Fruit fly (Drosophila melanogaster) whole organism, pupa: ENCODE data around the gene Pgls.
A peak's percentile ranks its signal among the peaks of the same experiment; 100 is the strongest.

ENCODE experiments used
- CG10348 ChIP-seq: fragments of 200-800 bp; sonication (Bioruptor generic); IDR thresholded peaks from 2 replicates; pipeline ENCODE4 v1.3.6; 2022; ENCODE audit warnings: missing biosample characterization, missing genetic modification characterization
- CG12605 ChIP-seq: fragments of 200-800 bp; sonication (Bioruptor generic); IDR thresholded peaks from 2 replicates; pipeline ENCODE4 v1.3.6; 2022; ENCODE audit warnings: missing biosample characterization, missing genetic modification characterization
- CG13204 ChIP-seq: fragments of 200-800 bp; sonication (Bioruptor generic); optimal IDR thresholded peaks from 2 replicates; lab custom pipeline; 2018; ENCODE audit warnings: missing biosample characterization, mild to moderate bottlenecking, missing genetic modification characterization, moderate library complexity
- CG14655 ChIP-seq: fragments of 200-800 bp; sonication (Bioruptor generic); optimal IDR thresholded peaks from 3 replicates; lab custom pipeline; 2017; ENCODE audit warnings: mild to moderate bottlenecking, missing biosample characterization, missing genetic modification reagents, missing genetic modification characterization
- CG15710 ChIP-seq: fragments of 200-800 bp; sonication (Bioruptor generic); optimal IDR thresholded peaks from 2 replicates; lab custom pipeline; 2018; ENCODE audit warnings: missing biosample characterization, mild to moderate bottlenecking, missing genetic modification characterization, moderate library complexity
- CG17806 ChIP-seq: fragments of 200-800 bp; sonication (Bioruptor generic); optimal IDR thresholded peaks from 2 replicates; lab custom pipeline; 2018; ENCODE audit warnings: missing biosample characterization, mild to moderate bottlenecking, missing genetic modification characterization, moderate library complexity
- CG32121 ChIP-seq: fragments of 200-800 bp; sonication (Bioruptor generic); IDR thresholded peaks from 2 replicates; pipeline ENCODE4 v1.3.6; 2022; ENCODE audit warnings: missing biosample characterization, missing genetic modification characterization
- CG34367 ChIP-seq: fragments of 200-800 bp; sonication (Bioruptor generic); optimal IDR thresholded peaks from 2 replicates; lab custom pipeline; 2018; ENCODE audit warnings: missing biosample characterization, mild to moderate bottlenecking, missing genetic modification characterization
- CG4496 ChIP-seq: fragments of 200-800 bp; sonication (Bioruptor generic); IDR thresholded peaks from 3 replicates; pipeline ENCODE4 v1.3.6; 2022; ENCODE audit warnings: missing biosample characterization, missing genetic modification characterization
- CG8159 ChIP-seq: fragments of 200-800 bp; sonication (Bioruptor generic); optimal IDR thresholded peaks from 3 replicates; lab custom pipeline; 2018; ENCODE audit warnings: missing biosample characterization, mild to moderate bottlenecking, missing genetic modification characterization, moderate library complexity
- CG8301 ChIP-seq: fragments of 200-800 bp; sonication (Bioruptor generic); optimal IDR thresholded peaks from 2 replicates; lab custom pipeline; 2018; ENCODE audit warnings: missing biosample characterization, mild to moderate bottlenecking, missing genetic modification characterization
- CG9948 ChIP-seq: fragments of 200-800 bp; sonication (Bioruptor generic); optimal IDR thresholded peaks from 2 replicates; lab custom pipeline; 2018; ENCODE audit warnings: missing biosample characterization, mild to moderate bottlenecking, missing genetic modification characterization, moderate library complexity
- D1 ChIP-seq: fragments of 200-800 bp; sonication (Bioruptor generic); optimal IDR thresholded peaks from 2 replicates; lab custom pipeline; 2018; ENCODE audit warnings: missing biosample characterization, mild to moderate bottlenecking, missing genetic modification characterization, moderate library complexity
- EcR ChIP-seq: fragments of 200-800 bp; sonication (Bioruptor generic); optimal IDR thresholded peaks from 3 replicates; lab custom pipeline; 2019; ENCODE audit warnings: missing biosample characterization, missing genetic modification characterization, mild to moderate bottlenecking, moderate library complexity, missing genetic modification reagents
- Ets98B ChIP-seq: fragments of 200-800 bp; sonication (Bioruptor generic); IDR thresholded peaks from 2 replicates; pipeline ENCODE4 v1.3.6; 2022; ENCODE audit warnings: missing biosample characterization, missing genetic modification characterization
- Pif1A ChIP-seq: fragments of 200-800 bp; sonication (Bioruptor generic); optimal IDR thresholded peaks from 3 replicates; lab custom pipeline; 2016; ENCODE audit warnings: missing biosample characterization, missing genetic modification characterization
- Pif1B ChIP-seq: fragments of 200-800 bp; sonication (Bioruptor generic); optimal IDR thresholded peaks from 3 replicates; lab custom pipeline; 2016; ENCODE audit warnings: missing biosample characterization, missing genetic modification characterization
- Snoo ChIP-seq: fragments of 200-800 bp; sonication (Bioruptor generic); optimal IDR thresholded peaks from 3 replicates; lab custom pipeline; 2017; ENCODE audit warnings: missing biosample characterization, mild to moderate bottlenecking, missing genetic modification characterization, inconsistent platforms
- fd96Ca ChIP-seq: fragments of 200-800 bp; sonication (Bioruptor generic); IDR thresholded peaks from 3 replicates; pipeline ENCODE4 v1.3.6; 2022; ENCODE audit warnings: missing biosample characterization, missing genetic modification characterization
- gl ChIP-seq: fragments of 200-800 bp; sonication (Bioruptor generic); optimal IDR thresholded peaks from 2 replicates; lab custom pipeline; 2018; ENCODE audit warnings: missing biosample characterization, mild to moderate bottlenecking, missing genetic modification characterization
- rn ChIP-seq: fragments of 200-800 bp; sonication (Bioruptor generic); IDR thresholded peaks from 2 replicates; pipeline ENCODE4 v1.3.6; 2022; ENCODE audit warnings: missing biosample characterization, missing genetic modification characterization

The Pgls gene

dm6 chrX:10847436-10847446 is at the start of gene Pgls:
TSS of gene Pgls (plus strand) at chrX:10847438.
- TF ChIP-seq CG8159 (tag; lab: Kevin White, UChicago) (no peak), CG14655 (GFP tag; lab: Kevin White, UChicago) (no peak), EcR (GFP tag; lab: Kevin White, UChicago) (no peak), gl (no peak), fd96Ca (GFP tag; lab: Robert Waterston, UW) (no peak), Snoo (tag; lab: Kevin White, UChicago) (no peak), rn (no peak), Pif1A (no peak), Ets98B (GFP tag; lab: Robert Waterston, UW) (no peak)

dm6 chrX:10801033-10801432 is 46.2 kb upstream of the Pgls start:
- TF ChIP-seq CG12605 (GFP tag; lab: Robert Waterston, UW) (peak; percentile 56; the same call in 1 of the 2 replicates), CG9948 (no peak), fd96Ca (GFP tag; lab: Robert Waterston, UW) (peak; percentile 41; the same call in 1 of the 3 replicates), Pif1B (GFP tag; lab: Kevin White, UChicago) (peak; percentile 26), EcR (GFP tag; lab: Kevin White, UChicago) (no peak)
- TF ChIP-seq, all 21 proteins: peak for 3

dm6 chrX:10801827-10802456 is 45.3 kb upstream of the Pgls start:
- TF ChIP-seq EcR (GFP tag; lab: Kevin White, UChicago) (peak; percentile 95), Pif1B (GFP tag; lab: Kevin White, UChicago) (no peak), CG32121 (GFP tag; lab: Robert Waterston, UW) (peak; percentile 17; the same call in 1 of the 2 replicates), fd96Ca (GFP tag; lab: Robert Waterston, UW) (0 out of 3 replicates have a peak, but pooled peaks have one; percentile 54), CG9948 (no peak), CG4496 (GFP tag; lab: Robert Waterston, UW) (peak; percentile 21; the same call in 2 of the 3 replicates)

dm6 chrX:10802457-10803378 is 44.5 kb upstream of the Pgls start:
- no peak; the same call in 1 of the 2 replicates for TF ChIP-seq CG32121 (GFP tag; lab: Robert Waterston, UW)
- peak; percentile 47 for TF ChIP-seq CG34367 (tag; lab: Kevin White, UChicago)
- peak; percentile 38 for TF ChIP-seq EcR (GFP tag; lab: Kevin White, UChicago)
- peak; percentile 78 for TF ChIP-seq CG8159 (tag; lab: Kevin White, UChicago)
- TF ChIP-seq Ets98B (GFP tag; lab: Robert Waterston, UW): 0 out of 2 replicates have a peak, but pooled peaks have one; percentile 7
- no peak for TF ChIP-seq D1 (tag; lab: Kevin White, UChicago)
- peak; percentile 26 for TF ChIP-seq CG8301
- no peak for TF ChIP-seq rn
- TF ChIP-seq CG12605 (GFP tag; lab: Robert Waterston, UW): peak; percentile 16; the same call in 1 of the 2 replicates
- TF ChIP-seq CG4496 (GFP tag; lab: Robert Waterston, UW): peak; percentile 72
- TF ChIP-seq Snoo (tag; lab: Kevin White, UChicago): peak; percentile 41
- TF ChIP-seq CG14655 (GFP tag; lab: Kevin White, UChicago): peak; percentile 73
- TF ChIP-seq CG17806 (tag; lab: Kevin White, UChicago): peak; percentile 55
- peak; percentile 73 for TF ChIP-seq fd96Ca (GFP tag; lab: Robert Waterston, UW)
- no peak for TF ChIP-seq CG10348 (GFP tag; lab: Robert Waterston, UW)
- TF ChIP-seq Pif1A: no peak
- TF ChIP-seq gl: no peak
- TF ChIP-seq CG15710 (tag; lab: Kevin White, UChicago): peak; percentile 67
- peak; percentile 72 for TF ChIP-seq CG9948
- no peak for TF ChIP-seq Pif1B (GFP tag; lab: Kevin White, UChicago)
- no peak for TF ChIP-seq CG13204

dm6 chrX:10804042-10804441 is 43.2 kb upstream of the Pgls start:
- no peak for TF ChIP-seq D1 (tag; lab: Kevin White, UChicago)
- TF ChIP-seq EcR (GFP tag; lab: Kevin White, UChicago): no peak
- TF ChIP-seq Pif1B (GFP tag; lab: Kevin White, UChicago): no peak
- TF ChIP-seq fd96Ca (GFP tag; lab: Robert Waterston, UW): 0 out of 3 replicates have a peak, but pooled peaks have one; percentile 20
- no peak for TF ChIP-seq CG8159 (tag; lab: Kevin White, UChicago)
- TF ChIP-seq CG34367 (tag; lab: Kevin White, UChicago): no peak
- no peak for TF ChIP-seq CG15710 (tag; lab: Kevin White, UChicago)
- peak; percentile 65; the same call in 2 of the 3 replicates for TF ChIP-seq CG4496 (GFP tag; lab: Robert Waterston, UW)
- TF ChIP-seq CG14655 (GFP tag; lab: Kevin White, UChicago): no peak
- TF ChIP-seq Pif1A: no peak
- TF ChIP-seq rn: no peak
- no peak for TF ChIP-seq CG17806 (tag; lab: Kevin White, UChicago)
- no peak for TF ChIP-seq gl
- no peak for TF ChIP-seq CG8301
- peak; percentile 46 for TF ChIP-seq Ets98B (GFP tag; lab: Robert Waterston, UW)
- TF ChIP-seq CG32121 (GFP tag; lab: Robert Waterston, UW): peak; percentile 48
- no peak for TF ChIP-seq CG9948
- TF ChIP-seq Snoo (tag; lab: Kevin White, UChicago): no peak
- no peak for TF ChIP-seq CG10348 (GFP tag; lab: Robert Waterston, UW)
- TF ChIP-seq CG13204: no peak
- no peak; the same call in 1 of the 2 replicates for TF ChIP-seq CG12605 (GFP tag; lab: Robert Waterston, UW)
